Worm (Caenorhabditis elegans): ENCODE measurements around the gene C49F5.5.

DNA sequence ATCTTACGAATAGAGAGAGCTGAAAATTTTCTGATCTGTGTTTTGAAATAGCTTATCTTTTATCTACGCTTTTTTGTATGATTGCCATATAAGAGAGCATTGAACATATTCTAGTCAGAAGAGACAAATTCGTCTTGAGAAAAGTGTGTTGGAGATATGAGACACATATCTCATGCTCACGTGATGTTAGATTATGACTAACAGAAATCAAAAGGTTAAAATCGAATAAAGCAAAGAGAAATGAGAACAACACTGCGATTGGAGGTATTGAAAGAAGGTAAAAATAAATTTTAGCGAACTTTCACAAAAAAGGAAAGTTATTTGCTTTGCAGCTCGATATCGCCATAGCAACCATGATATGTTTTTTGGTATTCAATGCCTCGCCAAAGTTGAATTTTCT, 3.9 kb upstream of the C49F5.5 start, which contains the start of gene nhr-167:
- no peak for TF ChIP-seq elt-1 (tag; optimal IDR thresholded peaks at IDR 0.05)
- TF ChIP-seq skn-1 (tag; optimal IDR thresholded peaks at IDR 0.05), result no peak

Measured in whole organism, L2 larva.